Fruit fly (Drosophila melanogaster): ENCODE data around the gene Atg1.

Atg1 gene

DNA sequence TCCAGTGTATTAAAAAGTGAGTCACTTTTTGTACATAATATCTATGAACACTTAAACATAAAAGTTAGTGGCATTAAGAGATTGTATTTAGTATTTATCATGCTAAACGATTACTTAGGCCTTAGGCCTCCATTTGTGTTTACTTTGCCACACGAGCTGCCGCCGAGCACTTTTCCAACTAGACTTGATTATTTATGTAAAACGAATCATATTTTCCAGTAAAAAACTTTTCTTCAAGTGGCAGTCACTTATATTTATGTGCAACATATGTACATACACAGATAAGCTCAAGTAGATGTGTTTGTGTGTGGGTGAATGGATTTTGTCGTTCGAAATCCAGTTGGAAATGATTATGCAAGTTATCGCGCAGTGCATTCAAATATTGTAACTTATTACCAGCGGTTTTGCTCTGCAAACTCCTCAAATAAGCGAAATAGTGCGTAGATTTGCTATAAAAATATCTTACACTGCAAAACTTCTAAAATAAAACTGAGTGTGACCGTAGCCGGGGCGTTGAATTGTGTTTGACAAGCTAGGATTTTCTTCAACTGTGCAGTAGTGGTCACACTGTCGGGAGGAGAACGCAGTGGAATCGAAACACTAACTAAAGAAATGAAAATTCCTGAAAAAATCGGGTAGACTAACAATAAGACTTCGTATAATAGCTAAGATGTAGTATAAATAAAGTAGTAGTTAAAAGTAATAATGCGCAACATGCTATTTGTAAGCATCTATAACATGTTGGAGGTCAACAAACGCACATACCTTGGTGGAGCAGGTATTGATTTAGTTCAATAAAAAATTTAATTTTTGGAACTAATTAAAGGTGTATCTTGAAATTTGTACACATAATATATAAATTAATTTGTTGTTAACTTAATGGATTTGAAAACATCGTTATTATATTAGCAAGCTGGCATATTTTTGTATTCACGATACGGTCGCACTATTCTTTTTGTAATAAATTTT is 55.1 kb downstream of the Atg1 start, which contains the start of the genes Klc and CG10984:
Klc (minus strand) TSS at position 490 of the 969 bp plus-strand sequence.
CG10984 (plus strand) TSS at position 553 of the 969 bp plus-strand sequence.
- peak; percentile 84 for TF ChIP-seq rn (GFP tag; IDR thresholded peaks at IDR 0.05)
- no peak for TF ChIP-seq CG34367 (tag; optimal IDR thresholded peaks at IDR 0.05)
- TF ChIP-seq CG12605 (GFP tag; IDR thresholded peaks at IDR 0.05): no peak
- peak; percentile 54 for TF ChIP-seq gl (tag; optimal IDR thresholded peaks at IDR 0.05)
- TF ChIP-seq fd96Ca (GFP tag; IDR thresholded peaks at IDR 0.05): no peak
- TF ChIP-seq CG8159 (tag; optimal IDR thresholded peaks at IDR 0.05): peak; percentile 87
- peak; percentile 96 for TF ChIP-seq Ets98B (GFP tag; IDR thresholded peaks at IDR 0.05)
- no peak for TF ChIP-seq CG10348 (GFP tag; IDR thresholded peaks at IDR 0.05)
- peak; percentile 85 for TF ChIP-seq CG17806 (tag; optimal IDR thresholded peaks at IDR 0.05)
- TF ChIP-seq D1 (tag; optimal IDR thresholded peaks at IDR 0.05): no peak
- TF ChIP-seq CG32121 (GFP tag; IDR thresholded peaks at IDR 0.05): peak; percentile 93
- TF ChIP-seq CG4496 (GFP tag; IDR thresholded peaks at IDR 0.05): peak; percentile 97
- no peak for TF ChIP-seq CG14655 (GFP tag; optimal IDR thresholded peaks at IDR 0.05)
- TF ChIP-seq CG15710 (tag; optimal IDR thresholded peaks at IDR 0.05): peak; percentile 80
- peak; percentile 93 for TF ChIP-seq Pif1B (GFP tag; optimal IDR thresholded peaks at IDR 0.05)
- no peak for TF ChIP-seq EcR (GFP tag; optimal IDR thresholded peaks at IDR 0.05)
- TF ChIP-seq Snoo (tag; optimal IDR thresholded peaks at IDR 0.05): peak; percentile 65
- no peak for TF ChIP-seq CG13204 (GFP tag; optimal IDR thresholded peaks at IDR 0.05)
- TF ChIP-seq CG8301 (tag; optimal IDR thresholded peaks at IDR 0.05): peak; percentile 87
- peak; percentile 90 for TF ChIP-seq Pif1A (GFP tag; optimal IDR thresholded peaks at IDR 0.05)
- peak; percentile 71 for TF ChIP-seq CG9948 (tag; optimal IDR thresholded peaks at IDR 0.05)

DNA sequence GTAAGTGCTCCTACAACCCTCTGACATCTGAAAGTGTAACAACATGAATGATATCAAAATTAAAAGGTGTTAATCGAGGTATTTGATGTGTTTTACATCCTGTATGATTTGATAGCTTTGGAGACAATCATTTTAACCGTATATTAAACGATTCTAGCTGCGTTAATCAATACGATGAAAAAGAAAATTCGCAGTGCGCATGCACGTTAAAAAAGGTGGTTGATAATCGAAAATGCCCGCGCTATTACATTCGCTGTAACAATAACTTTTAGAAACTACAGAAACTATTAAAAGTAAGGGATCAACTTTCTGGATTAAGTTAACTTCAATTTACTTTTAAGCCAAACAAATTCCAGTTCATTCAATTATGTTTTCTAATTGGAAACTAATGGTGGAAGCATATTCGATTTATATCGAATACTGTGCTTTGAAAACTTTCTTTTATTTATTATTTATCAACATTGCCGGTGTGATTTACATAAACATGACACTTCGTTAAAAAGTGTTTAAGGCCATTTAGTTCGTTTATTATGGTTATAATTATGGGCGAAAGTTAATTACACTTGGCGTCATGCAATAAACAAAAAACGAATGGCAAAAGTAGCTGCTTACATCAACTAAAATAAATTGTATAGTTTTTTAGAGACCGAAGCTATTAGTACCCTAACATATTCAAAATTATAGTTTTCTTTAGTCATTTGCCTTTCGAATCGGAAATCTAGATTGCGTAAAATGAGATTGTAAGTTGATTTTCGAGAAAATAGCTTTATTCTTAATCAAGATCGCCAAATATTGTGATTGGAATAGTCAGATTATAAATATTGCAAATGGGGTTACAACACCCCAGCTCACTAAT is 56.0 kb downstream of the Atg1 start:
- TF ChIP-seq EcR (GFP tag; optimal IDR thresholded peaks at IDR 0.05) (no peak), Pif1A (GFP tag; optimal IDR thresholded peaks at IDR 0.05) (no peak), gl (tag; optimal IDR thresholded peaks at IDR 0.05) (no peak), CG34367 (tag; optimal IDR thresholded peaks at IDR 0.05) (no peak), Pif1B (GFP tag; optimal IDR thresholded peaks at IDR 0.05) (no peak), CG15710 (tag; optimal IDR thresholded peaks at IDR 0.05) (no peak), CG13204 (GFP tag; optimal IDR thresholded peaks at IDR 0.05) (no peak), CG14655 (GFP tag; optimal IDR thresholded peaks at IDR 0.05) (no peak), D1 (tag; optimal IDR thresholded peaks at IDR 0.05) (no peak), CG17806 (tag; optimal IDR thresholded peaks at IDR 0.05) (no peak)

DNA sequence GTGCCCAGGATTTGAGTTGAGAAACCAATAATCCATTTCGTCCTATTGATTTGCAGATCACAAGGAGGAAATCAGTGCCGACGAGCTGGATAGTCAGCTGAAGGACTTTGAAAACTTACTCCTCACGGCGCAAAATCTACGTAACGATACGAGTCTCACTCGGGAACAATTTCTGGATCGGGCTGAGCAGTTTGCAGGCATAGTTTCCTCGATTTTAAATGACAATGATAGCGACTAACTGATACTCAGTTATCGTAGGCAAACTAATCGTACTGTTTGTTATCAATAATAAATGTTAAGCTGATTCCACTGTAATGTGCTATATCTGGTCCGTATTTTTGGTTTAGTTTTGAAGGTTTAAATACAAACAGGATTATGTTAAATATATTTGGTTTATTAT is 58.7 kb downstream of the Atg1 start:
- TF ChIP-seq CG8301 (tag; optimal IDR thresholded peaks at IDR 0.05) (no peak), D1 (tag; optimal IDR thresholded peaks at IDR 0.05) (no peak), rn (GFP tag; IDR thresholded peaks at IDR 0.05) (no peak), Ets98B (GFP tag; IDR thresholded peaks at IDR 0.05) (no peak), CG17806 (tag; optimal IDR thresholded peaks at IDR 0.05) (no peak), Pif1A (GFP tag; optimal IDR thresholded peaks at IDR 0.05) (no peak), Pif1B (GFP tag; optimal IDR thresholded peaks at IDR 0.05) (no peak), CG34367 (tag; optimal IDR thresholded peaks at IDR 0.05) (no peak), CG4496 (GFP tag; IDR thresholded peaks at IDR 0.05) (no peak)

DNA sequence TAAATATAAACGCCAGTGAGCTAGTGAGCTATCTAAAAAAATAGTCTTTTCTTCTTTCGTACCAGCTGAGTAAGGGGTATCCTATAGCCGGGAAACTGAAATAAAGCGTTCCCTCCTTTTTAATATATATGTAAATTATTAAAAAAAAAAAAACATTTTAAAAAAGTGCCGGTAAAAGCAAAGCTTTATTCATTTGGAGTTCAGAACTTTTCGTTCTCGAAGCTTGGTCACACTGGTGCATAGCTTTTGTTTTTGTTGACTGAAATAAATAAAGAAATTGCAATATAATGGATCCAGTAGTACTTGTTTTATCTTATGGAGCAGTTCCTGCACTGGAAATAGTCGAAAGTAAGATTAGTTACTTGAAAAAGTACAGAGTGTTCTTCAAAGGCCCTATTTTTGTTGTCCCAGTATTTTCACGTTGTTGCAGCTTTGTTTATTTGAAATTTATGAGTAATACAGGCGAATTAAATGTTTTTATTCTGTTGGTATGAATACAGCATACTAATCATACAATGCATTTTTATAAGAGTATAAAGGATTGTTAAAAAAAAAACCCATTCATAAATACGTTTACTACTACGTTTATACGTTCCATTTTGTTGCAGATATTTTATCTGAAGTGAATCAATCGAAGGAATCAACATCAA is 59.7 kb downstream of the Atg1 start, which contains the start of gene CG32109:
CG32109 (plus strand) TSS at position 224 of the 650 bp plus-strand sequence.
- TF ChIP-seq CG32121 (GFP tag; IDR thresholded peaks at IDR 0.05) (no peak), D1 (tag; optimal IDR thresholded peaks at IDR 0.05) (peak; percentile 25), Snoo (tag; optimal IDR thresholded peaks at IDR 0.05) (peak; percentile 0)

DNA sequence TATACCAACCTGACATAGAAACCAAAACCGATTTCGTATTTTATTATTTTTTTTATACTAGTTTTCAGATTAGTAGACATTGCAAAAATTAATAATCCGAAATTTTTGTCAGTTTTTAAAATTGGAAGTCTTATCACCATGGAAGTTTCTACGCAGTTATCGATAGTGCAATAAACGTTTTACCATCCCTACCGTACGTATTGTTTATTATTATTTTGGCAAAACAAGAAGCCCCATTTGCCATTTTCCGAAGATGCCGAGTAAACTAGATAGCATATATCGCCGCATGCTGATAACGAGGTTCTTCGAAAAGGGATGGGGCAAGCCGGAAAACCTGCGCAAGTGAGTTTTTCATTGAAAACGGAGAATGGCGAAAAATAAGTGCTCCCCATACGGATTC is 63.3 kb downstream of the Atg1 start, which contains the start of gene CG32112:
CG32112 (plus strand) TSS at position 111 of the 400 bp plus-strand sequence.
- no peak for TF ChIP-seq CG17806 (tag; optimal IDR thresholded peaks at IDR 0.05)
- peak; percentile 38 for TF ChIP-seq D1 (tag; optimal IDR thresholded peaks at IDR 0.05)

DNA sequence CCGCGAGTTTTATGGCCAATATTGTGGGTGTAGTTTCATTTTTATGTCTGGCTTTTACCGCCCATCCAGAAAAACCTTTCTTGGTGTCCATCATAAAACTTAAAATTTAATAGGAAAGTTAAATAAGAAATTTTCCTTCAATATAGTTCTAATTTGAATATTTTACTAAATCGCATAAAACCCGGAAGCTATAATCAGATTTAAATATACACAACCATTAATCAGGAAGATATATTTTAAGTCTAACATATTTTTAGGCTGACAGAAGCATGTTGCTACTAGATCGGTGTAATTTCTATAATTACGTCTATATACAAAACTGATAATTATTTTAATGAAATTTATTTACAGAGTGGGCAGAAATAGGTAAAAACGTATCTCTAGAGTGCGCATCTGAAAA is 69.2 kb downstream of the Atg1 start:
- TF ChIP-seq CG10348 (GFP tag; IDR thresholded peaks at IDR 0.05) (no peak), CG17806 (tag; optimal IDR thresholded peaks at IDR 0.05) (no peak), Pif1B (GFP tag; optimal IDR thresholded peaks at IDR 0.05) (no peak), EcR (GFP tag; optimal IDR thresholded peaks at IDR 0.05) (no peak), CG4496 (GFP tag; IDR thresholded peaks at IDR 0.05) (no peak), CG8159 (tag; optimal IDR thresholded peaks at IDR 0.05) (no peak), Pif1A (GFP tag; optimal IDR thresholded peaks at IDR 0.05) (no peak), rn (GFP tag; IDR thresholded peaks at IDR 0.05) (no peak), fd96Ca (GFP tag; IDR thresholded peaks at IDR 0.05) (no peak), CG32121 (GFP tag; IDR thresholded peaks at IDR 0.05) (no peak), CG13204 (GFP tag; optimal IDR thresholded peaks at IDR 0.05) (no peak), Snoo (tag; optimal IDR thresholded peaks at IDR 0.05) (no peak), CG9948 (tag; optimal IDR thresholded peaks at IDR 0.05) (no peak), CG34367 (tag; optimal IDR thresholded peaks at IDR 0.05) (no peak), CG15710 (tag; optimal IDR thresholded peaks at IDR 0.05) (no peak)
